Worm (Caenorhabditis elegans): Measurements from ENCODE around the gene npp-20.

DNA sequence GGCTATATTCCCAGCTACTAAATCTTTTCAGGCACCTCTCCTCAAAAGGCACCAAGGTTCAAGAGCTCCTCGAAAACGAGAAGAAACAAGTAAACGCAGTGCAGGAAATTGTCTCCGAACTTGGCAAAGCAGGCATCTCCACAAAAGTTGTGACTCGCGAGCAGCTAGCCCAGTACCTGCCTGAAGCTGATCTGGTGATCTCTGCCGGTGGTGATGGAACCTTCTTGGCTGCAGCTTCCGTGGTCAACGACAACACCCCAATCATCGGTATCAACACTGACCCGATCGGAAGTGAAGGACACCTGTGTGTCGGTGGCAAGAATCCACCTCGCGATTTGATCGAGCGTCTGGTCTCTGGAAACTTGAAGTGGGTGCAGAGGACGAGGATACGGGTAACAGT, 37.6 kb downstream of the npp-20 start:
- TF ChIP-seq ama-1 (optimal IDR thresholded peaks at IDR 0.05): no peak
- TF ChIP-seq C38D4.7 (GFP tag; optimal IDR thresholded peaks at IDR 0.05): no peak
- TF ChIP-seq ets-4 (tag; optimal IDR thresholded peaks at IDR 0.05): no peak
- no peak for TF ChIP-seq hlh-13 (GFP tag; optimal IDR thresholded peaks at IDR 0.05)

All from whole organism, late embryonic.